Fruit fly (Drosophila melanogaster): ENCODE data around the gene Ranbp16.

Gene Ranbp16

DNA sequence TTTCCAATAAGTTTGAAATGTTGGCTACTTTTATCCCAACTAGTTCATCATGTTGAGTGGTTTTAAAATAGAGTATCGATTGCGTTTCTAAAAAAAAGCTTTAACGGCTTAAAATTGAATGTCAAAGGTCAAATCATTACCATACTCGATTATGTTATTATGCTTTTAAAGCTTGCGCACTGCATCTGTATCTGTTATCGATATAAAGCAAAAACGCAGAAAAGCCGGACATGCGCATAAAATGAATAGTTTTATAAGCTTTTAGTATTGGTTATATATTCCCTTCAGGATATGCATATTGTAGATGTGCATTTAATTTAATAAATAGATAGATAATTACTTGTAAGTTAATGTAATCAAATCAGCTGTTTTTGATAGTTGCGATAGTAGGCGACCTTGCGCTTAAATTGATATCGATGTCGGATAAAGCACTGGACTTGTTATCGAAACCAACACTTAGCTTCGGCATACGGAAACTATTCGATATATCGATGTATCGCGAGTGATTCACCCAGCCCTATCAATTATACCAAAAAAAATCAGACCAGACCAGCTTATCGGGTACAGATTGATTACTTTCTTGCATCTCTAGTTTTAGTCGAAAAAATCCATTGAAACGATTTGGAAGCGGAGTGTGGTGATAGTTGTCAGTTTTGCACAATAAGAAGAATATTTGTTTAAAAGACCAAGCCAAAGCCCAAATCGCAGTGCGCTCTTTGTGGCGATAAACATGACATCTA lies 41.9 kb downstream of the Ranbp16 start, which contains the start of gene shi (continued):
- TF ChIP-seq CG7839 (tag; optimal IDR thresholded peaks at IDR 0.05) (no peak), CG11247 (GFP tag; IDR thresholded peaks at IDR 0.05) (no peak), tll (GFP tag; optimal IDR thresholded peaks at IDR 0.05) (no peak), Lpt (GFP tag; optimal IDR thresholded peaks at IDR 0.05) (no peak), p53 (GFP tag; optimal IDR thresholded peaks at IDR 0.05) (no peak), CG12155 (GFP tag; optimal IDR thresholded peaks at IDR 0.05) (no peak), YL-1 (GFP tag; optimal IDR thresholded peaks at IDR 0.05) (no peak), amos (GFP tag; IDR thresholded peaks at IDR 0.05; ENCODE audit: partially characterized antibody) (peak; percentile 99), CG4854 (GFP tag; optimal IDR thresholded peaks at IDR 0.05) (no peak), gsb-n (tag; optimal IDR thresholded peaks at IDR 0.05) (peak; percentile 15), Tbp (GFP tag; optimal IDR thresholded peaks at IDR 0.05) (no peak), ind (GFP tag; optimal IDR thresholded peaks at IDR 0.05) (no peak), CG32532 (GFP tag; IDR thresholded peaks at IDR 0.05) (peak; percentile 47; the same call in 1 of the 2 replicates), wek (GFP tag; optimal IDR thresholded peaks at IDR 0.05) (no peak), Xrp1 (GFP tag; IDR thresholded peaks at IDR 0.05) (no peak), gce (GFP tag; IDR thresholded peaks at IDR 0.05) (no peak), tap (tag; optimal IDR thresholded peaks at IDR 0.05) (no peak), CG18476 (GFP tag; optimal IDR thresholded peaks at IDR 0.05) (no peak), CG5180 (GFP tag; optimal IDR thresholded peaks at IDR 0.05) (no peak), onecut (GFP tag; IDR thresholded peaks at IDR 0.05) (peak; percentile 22), Dad (GFP tag; optimal IDR thresholded peaks at IDR 0.05) (peak; percentile 14), Dip3 (GFP tag; optimal IDR thresholded peaks at IDR 0.05) (no peak), jing (GFP tag; optimal IDR thresholded peaks at IDR 0.05) (no peak), rib (GFP tag; IDR thresholded peaks at IDR 0.05) (no peak), CG8924 (tag; optimal IDR thresholded peaks at IDR 0.05) (peak; percentile 56), CG7556 (GFP tag; optimal IDR thresholded peaks at IDR 0.05) (no peak), nom (GFP tag; optimal IDR thresholded peaks at IDR 0.05) (no peak), CG12219 (GFP tag; optimal IDR thresholded peaks at IDR 0.05) (no peak), NC2β (GFP tag; optimal IDR thresholded peaks at IDR 0.05) (no peak), fd3F (GFP tag; optimal IDR thresholded peaks at IDR 0.05) (no peak), ftz-f1 (GFP tag; optimal IDR thresholded peaks at IDR 0.05) (peak; percentile 96), CG14014 (GFP tag; IDR thresholded peaks at IDR 0.05) (no peak), Bgb (GFP tag; IDR thresholded peaks at IDR 0.05; ENCODE audit: partially characterized antibody) (peak; percentile 99), Camta (GFP tag; optimal IDR thresholded peaks at IDR 0.05) (no peak)

DNA sequence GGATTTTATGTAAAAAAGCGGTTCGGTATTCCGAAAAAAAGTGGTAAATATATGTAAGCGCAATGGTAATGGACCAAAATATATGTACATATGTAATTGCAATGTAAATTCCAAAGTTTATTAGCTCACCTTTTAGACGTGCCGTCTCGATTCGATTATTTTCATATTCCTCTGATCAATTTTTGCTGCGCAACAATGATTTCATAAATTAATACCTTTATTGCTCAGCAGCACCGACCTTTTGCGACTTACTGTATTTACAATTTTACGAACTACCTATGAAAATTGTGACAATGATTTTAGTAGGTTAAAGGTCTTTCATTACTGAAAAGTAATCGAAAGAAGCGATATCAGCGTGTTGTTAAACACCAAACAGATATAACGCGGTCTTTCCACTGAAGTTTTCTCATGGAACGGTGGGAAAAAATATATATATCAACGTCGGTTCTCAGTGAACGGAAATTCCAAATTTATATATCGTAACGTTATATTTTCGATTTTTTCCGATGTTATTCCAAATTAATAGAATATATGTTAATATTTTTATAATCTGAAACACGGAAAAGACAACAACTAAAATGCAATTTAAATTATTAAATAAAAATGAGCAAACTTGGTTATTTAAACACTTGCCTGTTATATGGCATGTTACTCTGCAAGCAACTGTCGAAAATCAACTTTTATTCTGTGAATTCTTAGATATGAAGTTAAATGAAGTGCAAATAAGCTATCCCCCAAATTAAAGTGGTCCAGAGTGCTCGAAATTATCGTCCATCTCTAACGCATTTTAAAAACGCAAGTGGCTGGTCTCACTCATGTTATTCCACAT lies 43.7 kb downstream of the Ranbp16 start, which contains the start of the genes MSBP and CG15916:
Gene MSBP (minus strand): TSS at position 330 of the 829 bp plus-strand sequence.
Gene CG15916 (plus strand): TSS at position 810 of the 829 bp plus-strand sequence.
- TF ChIP-seq pfk (GFP tag; optimal IDR thresholded peaks at IDR 0.05) = peak; percentile 76
- peak; percentile 26 for TF ChIP-seq Six4 (GFP tag; optimal IDR thresholded peaks at IDR 0.05)
- peak; percentile 18 for TF ChIP-seq CG33557 (GFP tag; optimal IDR thresholded peaks at IDR 0.05)
- TF ChIP-seq Mrtf (GFP tag; IDR thresholded peaks at IDR 0.05) = 0 out of 3 replicates have a peak, but pooled peaks have one; percentile 27
- no peak for TF ChIP-seq eyg (GFP tag; optimal IDR thresholded peaks at IDR 0.05)
- peak; percentile 13; the same call in 1 of the 2 replicates for TF ChIP-seq CG13287 (GFP tag; IDR thresholded peaks at IDR 0.05; ENCODE audit: partially characterized antibody)
- TF ChIP-seq CG12155 (GFP tag; optimal IDR thresholded peaks at IDR 0.05) = peak; percentile 25
- no peak for TF ChIP-seq sima (GFP tag; optimal IDR thresholded peaks at IDR 0.05)
- no peak for TF ChIP-seq H15 (GFP tag; IDR thresholded peaks at IDR 0.05)
- TF ChIP-seq CG9437 (GFP tag; optimal IDR thresholded peaks at IDR 0.05) = peak; percentile 55
- peak; percentile 72 for TF ChIP-seq BEAF-32 (GFP tag; optimal IDR thresholded peaks at IDR 0.05)
- TF ChIP-seq CG11695 (GFP tag; IDR thresholded peaks at IDR 0.05) = no peak
- TF ChIP-seq ATbp (GFP tag; optimal IDR thresholded peaks at IDR 0.05) = no peak
- TF ChIP-seq vvl (GFP tag; IDR thresholded peaks at IDR 0.05) = 0 out of 2 replicates have a peak, but pooled peaks have one; percentile 18
- peak; percentile 66 for TF ChIP-seq CG1024 (GFP tag; IDR thresholded peaks at IDR 0.05)
- peak; percentile 27; the same call in 1 of the 2 replicates for TF ChIP-seq Ptx1 (GFP tag; IDR thresholded peaks at IDR 0.05)
